Fruit fly (Drosophila melanogaster): ENCODE measurements around the gene CG5653.

Gene CG5653

dm6 chr3L:9011485-9012389 is 45.6 kb upstream of the CG5653 start (continued):
- TF ChIP-seq disco-r (GFP tag; optimal IDR thresholded peaks at IDR 0.05) (peak; percentile 34), cato (GFP tag; optimal IDR thresholded peaks at IDR 0.05; ENCODE audit: borderline replicate concordance) (peak; percentile 42), usp (GFP tag; optimal IDR thresholded peaks at IDR 0.05) (no peak), CG7786 (GFP tag; optimal IDR thresholded peaks at IDR 0.05) (peak; percentile 70), CG9215 (GFP tag; IDR thresholded peaks at IDR 0.05) (peak; percentile 50), ind (GFP tag; optimal IDR thresholded peaks at IDR 0.05) (peak; percentile 63), Optix (GFP tag; IDR thresholded peaks at IDR 0.05) (peak; percentile 70; the same call in 1 of the 3 replicates), Hsf (GFP tag; optimal IDR thresholded peaks at IDR 0.05) (peak; percentile 68), dpn (GFP tag; optimal IDR thresholded peaks at IDR 0.05) (peak; percentile 70 to 86), so (GFP tag; IDR thresholded peaks at IDR 0.05) (no peak), trem (tag; optimal IDR thresholded peaks at IDR 0.05) (peak; percentile 78), ase (GFP tag; IDR thresholded peaks at IDR 0.05) (peak; percentile 66; the same call in 1 of the 3 replicates), CG8290 (GFP tag; optimal IDR thresholded peaks at IDR 0.05) (peak; percentile 92), CG8290 (tag; optimal IDR thresholded peaks at IDR 0.05) (no peak), Elba2 (GFP tag; optimal IDR thresholded peaks at IDR 0.05) (peak; percentile 24), CG9797 (GFP tag; optimal IDR thresholded peaks at IDR 0.05) (no peak), zfh2 (GFP tag; optimal IDR thresholded peaks at IDR 0.05) (no peak), CG34376 (GFP tag; optimal IDR thresholded peaks at IDR 0.05) (no peak), D19A (tag; optimal IDR thresholded peaks at IDR 0.05) (peak; percentile 71), CG8924 (tag; optimal IDR thresholded peaks at IDR 0.05) (peak; percentile 78), phol (tag; optimal IDR thresholded peaks at IDR 0.05) (peak; percentile 82), Mrtf (GFP tag; IDR thresholded peaks at IDR 0.05) (peak; percentile 72), Six4 (GFP tag; optimal IDR thresholded peaks at IDR 0.05) (peak; percentile 81), mirr (GFP tag; optimal IDR thresholded peaks at IDR 0.05) (no peak), CG18262 (tag; optimal IDR thresholded peaks at IDR 0.05) (peak; percentile 88), CG5953 (GFP tag; IDR thresholded peaks at IDR 0.05) (peak; percentile 45; the same call in 1 of the 2 replicates), lola (GFP tag; optimal IDR thresholded peaks at IDR 0.05) (peak in 1 of 3 experiments; percentile 86), sr (GFP tag; IDR thresholded peaks at IDR 0.05) (no peak; the same call in 2 of the 3 replicates), CG34422 (GFP tag; IDR thresholded peaks at IDR 0.05) (peak; percentile 65; the same call in 1 of the 3 replicates), sd (tag; optimal IDR thresholded peaks at IDR 0.05) (no peak), insv (GFP tag; optimal IDR thresholded peaks at IDR 0.05) (no peak), vvl (GFP tag; IDR thresholded peaks at IDR 0.05) (peak; percentile 91), zfh1 (GFP tag; IDR thresholded peaks at IDR 0.05) (peak; percentile 95), dmrt99B (tag; optimal IDR thresholded peaks at IDR 0.05) (peak; percentile 73), CG14860 (GFP tag; IDR thresholded peaks at IDR 0.05; ENCODE audit: partially characterized antibody) (no peak), salm (tag; optimal IDR thresholded peaks at IDR 0.05) (peak; percentile 6), bcd (GFP tag; optimal IDR thresholded peaks at IDR 0.05) (peak; percentile 63), sisA (GFP tag; IDR thresholded peaks at IDR 0.05) (peak; percentile 84), CG11085 (GFP tag; IDR thresholded peaks at IDR 0.05) (no peak), MBD-R2 (GFP tag; IDR thresholded peaks at IDR 0.05) (0 out of 2 replicates have a peak, but pooled peaks have one; percentile 20), btn (GFP tag; optimal IDR thresholded peaks at IDR 0.05) (peak; percentile 72), eyg (GFP tag; optimal IDR thresholded peaks at IDR 0.05) (no peak), pho (GFP tag; optimal IDR thresholded peaks at IDR 0.05) (no peak), Dad (GFP tag; optimal IDR thresholded peaks at IDR 0.05) (peak; percentile 45), ftz-f1 (GFP tag; optimal IDR thresholded peaks at IDR 0.05) (no peak), CG9437 (GFP tag; optimal IDR thresholded peaks at IDR 0.05) (peak; percentile 34), kni (GFP tag; optimal IDR thresholded peaks at IDR 0.05) (peak; percentile 56), schlank (tag; optimal IDR thresholded peaks at IDR 0.05) (no peak), HmgZ (tag; optimal IDR thresholded peaks at IDR 0.05) (peak; percentile 17)
